Fruit fly (Drosophila melanogaster) whole organism, embryonic: Measurements from ENCODE around the gene JMJD5.

Experiments
- CG10147 ChIP-seq: fragments of 200-800 bp; sonication (Bioruptor generic); optimal IDR thresholded peaks from 2 replicates; lab custom pipeline; 2019; ENCODE audit warnings: missing biosample characterization, mild to moderate bottlenecking, missing genetic modification characterization, moderate library complexity
- CG11093 ChIP-seq: fragments of 200-800 bp; sonication (Bioruptor generic); IDR thresholded peaks from 3 replicates; pipeline ENCODE4 v1.3.6; 2022; ENCODE audit warnings: missing biosample characterization, missing genetic modification characterization
- CG11695 ChIP-seq: fragments of 200-800 bp; sonication (Bioruptor generic); IDR thresholded peaks from 3 replicates; pipeline ENCODE4 v1.3.6; 2022; ENCODE audit warnings: missing biosample characterization, missing genetic modification characterization
- CG12744 ChIP-seq: fragments of 200-800 bp; sonication (Bioruptor generic); optimal IDR thresholded peaks from 2 replicates; lab custom pipeline; 2016; ENCODE audit warnings: missing biosample characterization, missing genetic modification characterization
- CG13123 ChIP-seq: fragments of 200-800 bp; sonication (Bioruptor generic); optimal IDR thresholded peaks from 2 replicates; lab custom pipeline; 2016; ENCODE audit warnings: missing biosample characterization, missing genetic modification characterization
- CG13624 ChIP-seq: fragments of 200-800 bp; sonication (Bioruptor generic); optimal IDR thresholded peaks from 2 replicates; lab custom pipeline; 2016; ENCODE audit warnings: missing biosample characterization, missing genetic modification characterization
- CG13894 ChIP-seq: fragments of 200-800 bp; sonication (Bioruptor generic); optimal IDR thresholded peaks from 3 replicates; lab custom pipeline; 2018; ENCODE audit warnings: missing biosample characterization, mild to moderate bottlenecking, missing genetic modification characterization, moderate library complexity
- CG14710 ChIP-seq: fragments of 200-800 bp; sonication (Bioruptor generic); optimal IDR thresholded peaks from 3 replicates; lab custom pipeline; 2019; ENCODE audit warnings: missing biosample characterization, mild to moderate bottlenecking, missing genetic modification characterization, moderate library complexity
- CG17328 ChIP-seq: fragments of 200-800 bp; sonication (Bioruptor generic); IDR thresholded peaks from 2 replicates; pipeline ENCODE4 v1.3.6; 2022; ENCODE audit warnings: missing biosample characterization, missing genetic modification characterization
- CG17385 ChIP-seq: fragments of 200-800 bp; sonication (Bioruptor generic); optimal IDR thresholded peaks from 3 replicates; lab custom pipeline; 2018; ENCODE audit warnings: missing biosample characterization, mild to moderate bottlenecking, missing genetic modification characterization
- CG17802 ChIP-seq: fragments of 200-800 bp; sonication (Bioruptor generic); optimal IDR thresholded peaks from 2 replicates; lab custom pipeline; 2018; ENCODE audit warnings: missing biosample characterization, mild to moderate bottlenecking, missing genetic modification characterization, moderate library complexity
- CG2129 ChIP-seq: fragments of 200-800 bp; sonication (Bioruptor generic); IDR thresholded peaks from 2 replicates; pipeline ENCODE4 v1.3.6; 2022; ENCODE audit warnings: missing biosample characterization, missing genetic modification characterization; ENCODE audit not compliant: partially characterized antibody
- CG2199 ChIP-seq: fragments of 200-800 bp; sonication (Bioruptor generic); IDR thresholded peaks from 3 replicates; pipeline ENCODE4 v1.3.6; 2022; ENCODE audit warnings: missing biosample characterization, missing genetic modification characterization
- CG33557 ChIP-seq: fragments of 200-800 bp; sonication (Bioruptor generic); optimal IDR thresholded peaks from 2 replicates; lab custom pipeline; 2019; ENCODE audit warnings: missing biosample characterization, mild to moderate bottlenecking, missing genetic modification characterization, moderate library complexity
- CG7271 ChIP-seq: fragments of 200-800 bp; sonication (Bioruptor generic); optimal IDR thresholded peaks from 2 replicates; lab custom pipeline; 2018; ENCODE audit warnings: missing biosample characterization, mild to moderate bottlenecking, missing genetic modification characterization, moderate library complexity
- CG7556 ChIP-seq: fragments of 200-800 bp; sonication (Bioruptor generic); optimal IDR thresholded peaks from 2 replicates; lab custom pipeline; 2017; ENCODE audit warnings: missing biosample characterization, mild to moderate bottlenecking, missing genetic modification characterization
- CG8290 ChIP-seq, 3 experiments: fragments of 200-800 bp; sonication (Bioruptor generic); optimal IDR thresholded peaks; 2 replicates each; lab custom pipeline; 2016 to 2019; ENCODE audit warnings: missing biosample characterization in 3 of 3, missing genetic modification characterization in 3 of 3, mild to moderate bottlenecking in 2 of 3, moderate library complexity in 1 of 3
- CG8359 ChIP-seq: fragments of 200-800 bp; sonication (Bioruptor generic); optimal IDR thresholded peaks from 2 replicates; lab custom pipeline; 2017; ENCODE audit warnings: missing biosample characterization, mild to moderate bottlenecking, missing genetic modification characterization, borderline replicate concordance
- CG8924 ChIP-seq: fragments of 200-800 bp; optimal IDR thresholded peaks from 3 replicates; lab custom pipeline; 2019; ENCODE audit warnings: missing biosample characterization, mild to moderate bottlenecking, missing genetic modification characterization, moderate library complexity
- CG9797 ChIP-seq: fragments of 200-800 bp; sonication (Bioruptor generic); optimal IDR thresholded peaks from 3 replicates; lab custom pipeline; 2018; ENCODE audit warnings: missing biosample characterization, mild to moderate bottlenecking, missing genetic modification characterization
- CG9817 ChIP-seq: fragments of 200-800 bp; sonication (Bioruptor generic); optimal IDR thresholded peaks from 2 replicates; lab custom pipeline; 2018; ENCODE audit warnings: missing biosample characterization, mild to moderate bottlenecking, missing genetic modification characterization, moderate library complexity
- Dad ChIP-seq: fragments of 200-800 bp; sonication (Bioruptor generic); optimal IDR thresholded peaks from 3 replicates; lab custom pipeline; 2016; ENCODE audit warnings: missing biosample characterization, missing genetic modification characterization
- Elba2 ChIP-seq: fragments of 200-800 bp; sonication (Bioruptor generic); optimal IDR thresholded peaks from 3 replicates; lab custom pipeline; 2016; ENCODE audit warnings: missing biosample characterization, missing genetic modification characterization
- GATAe ChIP-seq: fragments of 200-800 bp; sonication (Bioruptor generic); conservative IDR thresholded peaks from 2 replicates; pipeline ENCODE4 v1.3.6; 2022; ENCODE audit warnings: missing biosample characterization, missing genetic modification characterization
- Hr39 ChIP-seq: fragments of >200 bp; optimal IDR thresholded peaks from 2 replicates; lab custom pipeline; 2017
- Jarid2 ChIP-seq: fragments of 200-800 bp; sonication (Bioruptor generic); optimal IDR thresholded peaks from 3 replicates; lab custom pipeline; 2017; ENCODE audit warnings: mild to moderate bottlenecking, missing biosample characterization, missing genetic modification reagents, missing genetic modification characterization
- NFAT ChIP-seq: fragments of 200-800 bp; sonication (Bioruptor generic); IDR thresholded peaks from 2 replicates; pipeline ENCODE4 v1.3.6; 2022; ENCODE audit warnings: missing biosample characterization, missing genetic modification characterization
- Six4 ChIP-seq: fragments of 200-800 bp; sonication (Bioruptor generic); optimal IDR thresholded peaks from 2 replicates; lab custom pipeline; 2016; ENCODE audit warnings: missing biosample characterization, missing genetic modification characterization
- YL-1 ChIP-seq: fragments of 200-800 bp; sonication (Bioruptor generic); optimal IDR thresholded peaks from 3 replicates; lab custom pipeline; 2017; ENCODE audit warnings: missing biosample characterization, mild to moderate bottlenecking, missing genetic modification characterization
- al ChIP-seq: fragments of 200-800 bp; sonication (Bioruptor generic); IDR thresholded peaks from 2 replicates; pipeline ENCODE4 v1.3.6; 2022; ENCODE audit warnings: missing biosample characterization, missing genetic modification characterization
- aop ChIP-seq: fragments of 200-800 bp; sonication (Bioruptor generic); IDR thresholded peaks from 2 replicates; pipeline ENCODE4 v1.3.6; 2022; ENCODE audit warnings: missing biosample characterization, missing genetic modification characterization
- bbx ChIP-seq: fragments of 200-800 bp; sonication (Bioruptor generic); IDR thresholded peaks from 2 replicates; pipeline ENCODE4 v1.3.6; 2022; ENCODE audit warnings: missing biosample characterization, missing genetic modification characterization; ENCODE audit not compliant: partially characterized antibody
- bigmax ChIP-seq: fragments of 200-800 bp; sonication (Bioruptor generic); optimal IDR thresholded peaks from 2 replicates; lab custom pipeline; 2018; ENCODE audit warnings: missing biosample characterization, mild to moderate bottlenecking, missing genetic modification characterization
- croc ChIP-seq: fragments of 200-800 bp; sonication (Bioruptor generic); conservative IDR thresholded peaks from 3 replicates; pipeline ENCODE4 v1.3.6; 2022; ENCODE audit warnings: missing biosample characterization, missing genetic modification characterization
- cwo ChIP-seq: fragments of 200-800 bp; sonication (Bioruptor generic); optimal IDR thresholded peaks from 3 replicates; lab custom pipeline; 2017; ENCODE audit warnings: missing biosample characterization, missing genetic modification characterization, mild to moderate bottlenecking, moderate library complexity, missing genetic modification reagents
- en ChIP-seq: fragments of 200-800 bp; sonication (Bioruptor generic); optimal IDR thresholded peaks from 2 replicates; lab custom pipeline; 2016; ENCODE audit warnings: missing biosample characterization, missing genetic modification characterization
- gt ChIP-seq: fragments of 200-800 bp; sonication (Bioruptor generic); IDR thresholded peaks from 2 replicates; pipeline ENCODE4 v1.3.6; 2022; ENCODE audit warnings: missing biosample characterization, missing genetic modification characterization
- hkb ChIP-seq, 2 experiments: fragments of 200-800 bp in 1 of 2; fragments of >200 bp in 1 of 2; sonication (Bioruptor generic) in 1 of 2; IDR thresholded peaks in 1 of 2; optimal IDR thresholded peaks in 1 of 2; 2 replicates each; pipeline versions ENCODE4 v1.3.6 to Lab custom; 2017 to 2022; ENCODE audit warnings: missing biosample characterization in 1 of 2, missing genetic modification characterization in 1 of 2
- inv ChIP-seq: fragments of 200-800 bp; sonication (Bioruptor generic); IDR thresholded peaks from 2 replicates; pipeline ENCODE4 v1.3.6; 2022; ENCODE audit warnings: missing biosample characterization, missing genetic modification characterization; ENCODE audit not compliant: partially characterized antibody
- jumu ChIP-seq: fragments of 200-800 bp; sonication (Bioruptor generic); optimal IDR thresholded peaks from 3 replicates; lab custom pipeline; 2016; ENCODE audit warnings: missing biosample characterization, missing genetic modification characterization
- odd ChIP-seq: fragments of 200-800 bp; sonication (Bioruptor generic); optimal IDR thresholded peaks from 2 replicates; lab custom pipeline; 2017; ENCODE audit warnings: missing biosample characterization, mild to moderate bottlenecking, missing genetic modification characterization
- pzg ChIP-seq: fragments of 200-800 bp; sonication (Bioruptor generic); optimal IDR thresholded peaks from 3 replicates; lab custom pipeline; 2018; ENCODE audit warnings: missing biosample characterization, mild to moderate bottlenecking, missing genetic modification characterization, moderate library complexity
- ro ChIP-seq: fragments of 200-800 bp; sonication (Bioruptor generic); IDR thresholded peaks from 2 replicates; pipeline ENCODE4 v1.3.6; 2022; ENCODE audit warnings: missing biosample characterization, missing genetic modification characterization
- sd ChIP-seq: fragments of 200-800 bp; sonication (Bioruptor generic); optimal IDR thresholded peaks from 3 replicates; lab custom pipeline; 2018; ENCODE audit warnings: missing biosample characterization, mild to moderate bottlenecking, missing genetic modification characterization, moderate library complexity
- sima ChIP-seq: fragments of 200-800 bp; sonication (Bioruptor generic); optimal IDR thresholded peaks from 2 replicates; lab custom pipeline; 2016; ENCODE audit warnings: missing biosample characterization, missing genetic modification characterization
- ttk ChIP-seq: fragments of 200-800 bp; sonication (Bioruptor generic); IDR thresholded peaks from 2 replicates; pipeline ENCODE4 v2.1.2; 2022; ENCODE audit warnings: missing biosample characterization, missing genetic modification characterization
- tx ChIP-seq: fragments of 200-800 bp; sonication (Bioruptor generic); optimal IDR thresholded peaks from 2 replicates; lab custom pipeline; 2016; ENCODE audit warnings: missing biosample characterization, missing genetic modification characterization
- unpg ChIP-seq: fragments of 200-800 bp; sonication (Bioruptor generic); optimal IDR thresholded peaks from 3 replicates; lab custom pipeline; 2018; ENCODE audit warnings: missing biosample characterization, mild to moderate bottlenecking, missing genetic modification characterization, moderate library complexity
- yki ChIP-seq: fragments of >200 bp; optimal IDR thresholded peaks from 3 replicates; lab custom pipeline; 2018
- z ChIP-seq: fragments of 200-800 bp; sonication (Bioruptor generic); IDR thresholded peaks from 3 replicates; pipeline ENCODE4 v1.3.6; 2022; ENCODE audit warnings: missing biosample characterization, missing genetic modification characterization

JMJD5 gene

DNA sequence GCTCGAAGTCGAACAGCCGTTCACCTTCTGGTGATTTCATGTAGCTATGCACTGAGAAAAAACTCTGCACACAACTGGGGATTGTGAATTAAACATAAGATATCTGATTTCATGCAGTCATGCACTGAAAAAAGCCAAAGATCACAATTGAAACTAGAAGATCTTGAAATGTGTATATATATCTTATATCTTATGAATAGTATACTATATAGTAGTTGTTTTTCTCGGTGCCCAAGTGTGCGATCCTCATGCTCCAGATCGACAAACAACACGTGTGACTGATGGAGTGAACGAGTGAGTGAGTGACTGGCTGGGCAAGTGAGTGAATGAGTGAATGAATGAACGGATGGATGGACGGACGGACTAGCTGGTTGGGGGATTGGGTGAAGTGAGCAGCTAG is 19.2 kb downstream of the JMJD5 start (continued):
- peak; percentile 77 for TF ChIP-seq Six4
- peak; percentile 71 for TF ChIP-seq CG17328 (GFP tag; lab: Robert Waterston, UW)
- no peak for TF ChIP-seq sima (GFP tag; lab: Kevin White, UChicago)
- no peak; the same call in 2 of the 3 replicates for TF ChIP-seq CG11093 (GFP tag; lab: Robert Waterston, UW)
- TF ChIP-seq ttk (GFP tag; lab: Robert Waterston, UW): peak; percentile 67
- peak; percentile 31 for TF ChIP-seq odd (GFP tag; lab: Kevin White, UChicago)
- TF ChIP-seq z (GFP tag; lab: Robert Waterston, UW): peak; percentile 84
- peak; percentile 90 for TF ChIP-seq cwo (GFP tag; lab: Kevin White, UChicago)
- no peak for TF ChIP-seq CG13624 (GFP tag; lab: Kevin White, UChicago)
- peak; percentile 50; the same call in 1 of the 2 replicates for TF ChIP-seq gt (GFP tag; lab: Robert Waterston, UW)
- TF ChIP-seq CG2199 (GFP tag; lab: Robert Waterston, UW): no peak
- TF ChIP-seq CG9797: peak; percentile 8
- TF ChIP-seq CG14710 (tag; lab: Kevin White, UChicago): peak; percentile 75
- peak; percentile 14 for TF ChIP-seq tx (GFP tag; lab: Kevin White, UChicago)
- no peak for TF ChIP-seq yki (lab: Kevin White, UChicago)
- peak; percentile 72 for TF ChIP-seq CG7556 (GFP tag; lab: Kevin White, UChicago)
- TF ChIP-seq CG9817 (tag; lab: Kevin White, UChicago): peak; percentile 33
- peak; percentile 48 for TF ChIP-seq Jarid2 (GFP tag; lab: Kevin White, UChicago)
- no peak for TF ChIP-seq CG13894 (tag; lab: Kevin White, UChicago)
- no peak for TF ChIP-seq Elba2 (GFP tag; lab: Kevin White, UChicago)
- TF ChIP-seq CG11695 (GFP tag; lab: Robert Waterston, UW): peak; percentile 66; the same call in 2 of the 3 replicates
- TF ChIP-seq CG10147 (GFP tag; lab: Kevin White, UChicago): peak; percentile 54
- TF ChIP-seq pzg: no peak
- peak; percentile 45; the same call in 1 of the 2 replicates for TF ChIP-seq al (GFP tag; lab: Robert Waterston, UW)
- TF ChIP-seq bigmax (GFP tag; lab: Kevin White, UChicago): no peak
- TF ChIP-seq aop (GFP tag; lab: Robert Waterston, UW): peak; percentile 72
- TF ChIP-seq en (GFP tag; lab: Kevin White, UChicago): peak; percentile 27
- TF ChIP-seq ro (GFP tag; lab: Robert Waterston, UW): no peak
- TF ChIP-seq croc (GFP tag; lab: Robert Waterston, UW): peak; percentile 35; the same call in 1 of the 3 replicates
- TF ChIP-seq CG8924 (tag; lab: Kevin White, UChicago): peak; percentile 68
- no peak for TF ChIP-seq Hr39 (lab: Kevin White, UChicago)
- TF ChIP-seq CG12744 (GFP tag; lab: Kevin White, UChicago): no peak
- peak; percentile 39 for TF ChIP-seq CG7271 (tag; lab: Kevin White, UChicago)
- no peak for TF ChIP-seq YL-1
- TF ChIP-seq CG2129 (GFP tag; lab: Robert Waterston, UW): no peak
- no peak for TF ChIP-seq hkb (optimal IDR thresholded peaks at IDR 0.05; lab: Kevin White, UChicago)
- peak; percentile 87 for TF ChIP-seq hkb (GFP tag; IDR thresholded peaks at IDR 0.05; lab: Robert Waterston, UW)
- peak; percentile 18 for TF ChIP-seq Dad (GFP tag; lab: Kevin White, UChicago)
- no peak for TF ChIP-seq GATAe (GFP tag; lab: Robert Waterston, UW)
- peak; percentile 32 for TF ChIP-seq jumu (GFP tag; lab: Kevin White, UChicago)
- no peak for TF ChIP-seq NFAT (GFP tag; lab: Robert Waterston, UW)
- TF ChIP-seq sd: no peak
- TF ChIP-seq unpg (GFP tag; lab: Kevin White, UChicago): peak; percentile 82
- no peak for TF ChIP-seq CG33557 (GFP tag; lab: Kevin White, UChicago)
- TF ChIP-seq CG8290 (GFP tag; optimal IDR thresholded peaks at IDR 0.05; lab: Kevin White, UChicago): peak; percentile 54
- TF ChIP-seq CG8290 (tag; optimal IDR thresholded peaks at IDR 0.05; lab: Kevin White, UChicago): peak in 1 of 2 experiments; percentile 69
- TF ChIP-seq CG13123 (GFP tag; lab: Kevin White, UChicago): peak; percentile 5
- TF ChIP-seq bbx (GFP tag; lab: Robert Waterston, UW): no peak
- TF ChIP-seq CG17385 (GFP tag; lab: Kevin White, UChicago): peak; percentile 55
- no peak for TF ChIP-seq inv (GFP tag; lab: Robert Waterston, UW)
- peak; percentile 35 for TF ChIP-seq CG17802 (tag; lab: Kevin White, UChicago)
- peak; percentile 50 for TF ChIP-seq CG8359 (GFP tag; lab: Kevin White, UChicago)
